Worm (Caenorhabditis elegans) whole organism, L1 larva: ENCODE results near the gene glb-6.

Source experiments
- alr-1 ChIP-seq: fragments of 200-800 bp; sonication (Bioruptor generic); optimal IDR thresholded peaks from 2 replicates; lab custom pipeline; 2018; ENCODE audit warnings: borderline replicate concordance, mild to moderate bottlenecking, missing genetic modification characterization, missing compliant biosample characterization
- elt-2 ChIP-seq: sonication (generic microtip); optimal IDR thresholded peaks from 2 replicates; lab custom pipeline; 2016; ENCODE audit warnings: missing genetic modification characterization, mild to moderate bottlenecking, inconsistent platforms, missing compliant biosample characterization, missing genetic modification reagents
- lsy-2 ChIP-seq, 2 experiments: fragments of 150-350 bp; optimal IDR thresholded peaks; 2 replicates each; lab custom pipeline; 2014; ENCODE audit warnings: missing biosample characterization in 2 of 2, missing genetic modification characterization in 2 of 2
- mep-1 ChIP-seq: fragments of 150-350 bp; optimal IDR thresholded peaks from 2 replicates; lab custom pipeline; 2014; ENCODE audit warnings: missing biosample characterization, missing genetic modification characterization
- nhr-28 ChIP-seq: fragments of 150-350 bp; optimal IDR thresholded peaks from 2 replicates; lab custom pipeline; 2014; ENCODE audit warnings: missing biosample characterization, missing genetic modification characterization
- nhr-76 ChIP-seq: sonication (generic microtip); optimal IDR thresholded peaks from 2 replicates; lab custom pipeline; 2017; ENCODE audit warnings: missing biosample characterization, missing genetic modification characterization
- rnt-1 ChIP-seq: sonication (generic microtip); optimal IDR thresholded peaks from 2 replicates; lab custom pipeline; 2016; ENCODE audit warnings: mild to moderate bottlenecking, missing genetic modification characterization, moderate library complexity, missing compliant biosample characterization
- skn-1 ChIP-seq: fragments of 150-350 bp; optimal IDR thresholded peaks from 2 replicates; lab custom pipeline; 2014; ENCODE audit warnings: missing biosample characterization, missing genetic modification characterization
- ztf-11 ChIP-seq, 2 experiments: sonication (generic microtip); optimal IDR thresholded peaks; 2 replicates each; lab custom pipeline; 2016 to 2017; ENCODE audit warnings: missing genetic modification characterization in 2 of 2, missing biosample characterization in 1 of 2, missing compliant biosample characterization in 1 of 2

DNA sequence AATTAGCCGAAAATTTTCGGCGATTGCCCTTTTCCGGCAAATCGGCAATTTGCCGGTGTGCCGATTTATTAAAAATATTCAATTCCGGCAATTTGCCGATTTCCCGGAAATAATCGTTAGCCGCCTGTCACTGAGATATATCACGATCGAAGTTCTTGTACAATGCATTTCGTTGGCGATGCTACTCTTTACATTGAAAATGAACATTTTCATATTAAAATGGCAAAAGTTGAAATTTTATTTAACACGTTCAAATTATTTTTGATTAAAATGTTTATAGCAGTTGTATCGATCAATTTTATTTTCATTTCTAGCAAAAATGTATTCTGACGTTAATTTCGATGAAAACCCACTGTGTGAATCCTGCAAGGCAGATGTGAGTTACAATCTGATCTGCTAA is 44.4 kb upstream of the glb-6 start, which contains the start of gene M03E7.3:
- TF ChIP-seq skn-1 (tag; lab: Kevin White, UChicago), result no peak
- no peak for TF ChIP-seq nhr-76 (tag; lab: Kevin White, UChicago)
- TF ChIP-seq alr-1 (tag; lab: Kevin White, UChicago), result no peak
- no peak for TF ChIP-seq ztf-11 (tag; optimal IDR thresholded peaks at IDR 0.05; lab: Kevin White, UChicago)
- TF ChIP-seq mep-1, result no peak
- TF ChIP-seq rnt-1 (tag; lab: Kevin White, UChicago), result no peak
- TF ChIP-seq elt-2, result no peak
- TF ChIP-seq lsy-2 (tag; optimal IDR thresholded peaks at IDR 0.05; lab: Kevin White, UChicago), result no peak
- TF ChIP-seq nhr-28 (tag; lab: Kevin White, UChicago), result no peak
